Fruit fly (Drosophila melanogaster): ENCODE results near the gene CG18731.
A peak's percentile ranks its signal among the peaks of the same experiment; 100 is the strongest.

The CG18731 gene

dm6 chr3R:29771645-29772089 lies 46.8 kb downstream of the CG18731 start (continued):
- no peak for TF ChIP-seq Ada2b (GFP tag; IDR thresholded peaks at IDR 0.05)
- peak; percentile 69; the same call in 1 of the 2 replicates for TF ChIP-seq sna (GFP tag; IDR thresholded peaks at IDR 0.05; ENCODE audit: partially characterized antibody)
- no peak for TF ChIP-seq CG2889 (GFP tag; IDR thresholded peaks at IDR 0.05)
- no peak for TF ChIP-seq CG2678 (tag; optimal IDR thresholded peaks at IDR 0.05)
- no peak for TF ChIP-seq cas (GFP tag; IDR thresholded peaks at IDR 0.05)
- no peak for TF ChIP-seq Xrp1 (GFP tag; IDR thresholded peaks at IDR 0.05)
- TF ChIP-seq CG17802 (tag; optimal IDR thresholded peaks at IDR 0.05) = no peak
- TF ChIP-seq stc (GFP tag; IDR thresholded peaks at IDR 0.05) = peak; percentile 50; the same call in 1 of the 2 replicates
- no peak for TF ChIP-seq Ptx1 (GFP tag; IDR thresholded peaks at IDR 0.05)
- peak; percentile 16 for TF ChIP-seq salm (tag; optimal IDR thresholded peaks at IDR 0.05)
- TF ChIP-seq CG18011 (GFP tag; optimal IDR thresholded peaks at IDR 0.05) = no peak
- peak; percentile 63 for TF ChIP-seq pros (GFP tag; optimal IDR thresholded peaks at IDR 0.05)
- no peak for TF ChIP-seq CG30020 (tag; optimal IDR thresholded peaks at IDR 0.05)
- no peak for TF ChIP-seq CG12659 (GFP tag; optimal IDR thresholded peaks at IDR 0.05)
- TF ChIP-seq her (GFP tag; optimal IDR thresholded peaks at IDR 0.05) = peak; percentile 46
- TF ChIP-seq jing (GFP tag; optimal IDR thresholded peaks at IDR 0.05) = no peak
- TF ChIP-seq CG7271 (tag; optimal IDR thresholded peaks at IDR 0.05) = no peak
- TF ChIP-seq fd102C (GFP tag; optimal IDR thresholded peaks at IDR 0.05) = no peak
- 0 out of 2 replicates have a peak, but pooled peaks have one; percentile 12 for TF ChIP-seq CG17328 (GFP tag; IDR thresholded peaks at IDR 0.05)
- no peak for TF ChIP-seq gt (GFP tag; IDR thresholded peaks at IDR 0.05)
- no peak for TF ChIP-seq tio (GFP tag; optimal IDR thresholded peaks at IDR 0.05)
- peak; percentile 86 for TF ChIP-seq grn (GFP tag; optimal IDR thresholded peaks at IDR 0.05)
- TF ChIP-seq HLH54F (GFP tag; optimal IDR thresholded peaks at IDR 0.05) = no peak
- TF ChIP-seq CG10431 (GFP tag; optimal IDR thresholded peaks at IDR 0.05) = peak; percentile 61
- peak; percentile 47 for TF ChIP-seq CG12769 (tag; optimal IDR thresholded peaks at IDR 0.05)
- no peak for TF ChIP-seq YL-1 (GFP tag; optimal IDR thresholded peaks at IDR 0.05)
- no peak for TF ChIP-seq CG12104 (GFP tag; optimal IDR thresholded peaks at IDR 0.05)
- no peak for TF ChIP-seq Sox102F (GFP tag; optimal IDR thresholded peaks at IDR 0.05)
- peak; percentile 91; the same call in 2 of the 3 replicates for TF ChIP-seq zen2 (GFP tag; IDR thresholded peaks at IDR 0.05; ENCODE audit: partially characterized antibody)
- peak; percentile 55 for TF ChIP-seq gcm (GFP tag; optimal IDR thresholded peaks at IDR 0.05)
- TF ChIP-seq tna (GFP tag; IDR thresholded peaks at IDR 0.05; ENCODE audit: partially characterized antibody) = peak; percentile 62; the same call in 1 of the 2 replicates
- no peak for TF ChIP-seq NfI (GFP tag; optimal IDR thresholded peaks at IDR 0.05)
- no peak for TF ChIP-seq sens-2 (GFP tag; IDR thresholded peaks at IDR 0.05)
- no peak for TF ChIP-seq ash1 (GFP tag; optimal IDR thresholded peaks at IDR 0.05)
- no peak for TF ChIP-seq pan (optimal IDR thresholded peaks at IDR 0.05)
- TF ChIP-seq pan (GFP tag; optimal IDR thresholded peaks at IDR 0.05 in 1 of 2, IDR thresholded peaks at IDR 0.05 in 1 of 2) = no peak
- no peak for TF ChIP-seq CG31365 (tag; optimal IDR thresholded peaks at IDR 0.05)
- TF ChIP-seq so (GFP tag; IDR thresholded peaks at IDR 0.05) = peak; percentile 51; the same call in 1 of the 3 replicates
- TF ChIP-seq nom (GFP tag; optimal IDR thresholded peaks at IDR 0.05) = no peak
- peak; percentile 13 for TF ChIP-seq HmgZ (tag; optimal IDR thresholded peaks at IDR 0.05)
- no peak for TF ChIP-seq CG18764 (GFP tag; optimal IDR thresholded peaks at IDR 0.05)
- no peak for TF ChIP-seq sens (GFP tag)
- peak; percentile 6 for TF ChIP-seq BtbVII (GFP tag; optimal IDR thresholded peaks at IDR 0.05)
- TF ChIP-seq CG4617 (GFP tag; optimal IDR thresholded peaks at IDR 0.05; ENCODE audit: borderline replicate concordance) = no peak
- TF ChIP-seq CG15011 (GFP tag; optimal IDR thresholded peaks at IDR 0.05) = no peak
- no peak for TF ChIP-seq CG11456 (GFP tag; IDR thresholded peaks at IDR 0.05)
- TF ChIP-seq maf-S (GFP tag; optimal IDR thresholded peaks at IDR 0.05) = no peak
- TF ChIP-seq gce (GFP tag; IDR thresholded peaks at IDR 0.05) = 0 out of 3 replicates have a peak, but pooled peaks have one; percentile 38
- TF ChIP-seq CG9932 (GFP tag; IDR thresholded peaks at IDR 0.05) = no peak
- TF ChIP-seq Fer1 (GFP tag; optimal IDR thresholded peaks at IDR 0.05) = peak; percentile 44
- no peak for TF ChIP-seq CG12155 (GFP tag; optimal IDR thresholded peaks at IDR 0.05)

Measured in whole organism, embryonic.